Fruit fly (Drosophila melanogaster) whole organism: ENCODE data around the gene CG17734.
A peak's percentile ranks its signal among the peaks of the same experiment; 100 is the strongest.

Experiments
- CG8478 ChIP-seq: fragments of >200 bp; optimal IDR thresholded peaks from 2 replicates; lab custom pipeline; 2018; ENCODE audit warnings: inconsistent platforms
- Dll ChIP-seq: fragments of >200 bp; optimal IDR thresholded peaks from 2 replicates; lab custom pipeline; 2017
- EcR ChIP-seq, 2 experiments: fragments of >200 bp; optimal IDR thresholded peaks; 2 replicates each; lab custom pipeline; 2017; ENCODE audit warnings: missing biosample characterization in 2 of 2, missing genetic modification characterization in 2 of 2, missing genetic modification reagents in 2 of 2
- pan ChIP-seq: fragments of >200 bp; optimal IDR thresholded peaks from 2 replicates; lab custom pipeline; 2017
- psq ChIP-seq: fragments of >200 bp; optimal IDR thresholded peaks from 2 replicates; lab custom pipeline; 2017
- usp ChIP-seq: fragments of >200 bp; optimal IDR thresholded peaks from 2 replicates; lab custom pipeline; 2017; ENCODE audit warnings: missing biosample characterization, missing genetic modification characterization, mixed read lengths

CG17734 gene

DNA sequence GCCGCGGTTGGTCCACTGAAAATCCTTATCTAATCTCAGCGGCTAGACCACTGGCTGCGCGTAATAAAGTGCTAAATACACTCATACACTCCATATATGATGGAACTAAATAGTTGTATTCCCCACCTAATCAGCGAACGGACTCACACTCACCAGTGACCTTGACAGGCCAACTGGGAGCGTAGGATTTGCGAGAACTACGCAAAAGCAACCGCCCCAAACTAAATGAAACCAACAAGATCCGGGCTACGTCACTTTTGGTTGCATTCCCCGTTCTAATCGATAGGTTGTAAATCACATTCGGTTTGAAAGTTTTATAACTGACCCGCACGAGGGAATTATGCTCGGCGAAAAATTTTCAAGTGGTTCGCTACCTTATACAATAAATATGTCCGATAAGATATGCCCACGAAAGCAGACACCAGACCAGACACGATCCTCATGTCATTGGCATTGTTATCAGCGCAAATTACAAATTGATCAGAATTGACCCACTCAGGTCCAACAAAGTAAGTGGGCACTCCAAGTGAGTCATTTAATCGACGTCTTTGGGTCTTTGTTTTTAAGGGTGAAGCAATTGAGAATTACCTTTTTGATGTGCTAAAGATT is 44.5 kb downstream of the CG17734 start:
- TF ChIP-seq EcR (GFP tag; optimal IDR thresholded peaks at IDR 0.05; lab: Kevin White, UChicago) (no peak), psq (no peak)

dm6 chr3R:11198062-11198472 is 45.7 kb downstream of the CG17734 start:
- TF ChIP-seq usp (GFP tag; lab: Kevin White, UChicago), result no peak
- TF ChIP-seq EcR (GFP tag; optimal IDR thresholded peaks at IDR 0.05; lab: Kevin White, UChicago), result peak in 1 of 2 experiments; percentile 1

DNA sequence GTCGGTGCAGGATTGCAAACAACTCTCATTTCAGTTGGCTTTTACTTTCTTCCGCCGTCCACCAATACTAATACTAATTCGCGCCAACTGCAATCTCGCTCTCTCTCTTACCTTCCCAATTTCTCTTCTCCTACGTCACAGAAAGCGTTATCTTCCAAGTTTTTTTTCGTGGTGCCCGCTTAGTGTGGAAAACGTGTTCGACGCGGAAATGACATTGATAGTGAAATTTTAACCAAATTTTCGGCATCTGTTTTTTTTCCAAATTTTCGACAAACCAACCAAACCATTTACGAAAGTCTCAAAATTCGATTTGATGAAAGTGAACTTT is 46.4 kb downstream of the CG17734 start, which contains the start of gene cu:
Gene cu, plus strand, starts transcription at position 204 of the 328 bp plus-strand sequence.
- TF ChIP-seq usp (GFP tag; lab: Kevin White, UChicago) (no peak), Dll (lab: Kevin White, UChicago) (no peak), CG8478 (lab: Kevin White, UChicago) (no peak), psq (no peak), pan (no peak), EcR (GFP tag; optimal IDR thresholded peaks at IDR 0.05; lab: Kevin White, UChicago) (no peak)

DNA sequence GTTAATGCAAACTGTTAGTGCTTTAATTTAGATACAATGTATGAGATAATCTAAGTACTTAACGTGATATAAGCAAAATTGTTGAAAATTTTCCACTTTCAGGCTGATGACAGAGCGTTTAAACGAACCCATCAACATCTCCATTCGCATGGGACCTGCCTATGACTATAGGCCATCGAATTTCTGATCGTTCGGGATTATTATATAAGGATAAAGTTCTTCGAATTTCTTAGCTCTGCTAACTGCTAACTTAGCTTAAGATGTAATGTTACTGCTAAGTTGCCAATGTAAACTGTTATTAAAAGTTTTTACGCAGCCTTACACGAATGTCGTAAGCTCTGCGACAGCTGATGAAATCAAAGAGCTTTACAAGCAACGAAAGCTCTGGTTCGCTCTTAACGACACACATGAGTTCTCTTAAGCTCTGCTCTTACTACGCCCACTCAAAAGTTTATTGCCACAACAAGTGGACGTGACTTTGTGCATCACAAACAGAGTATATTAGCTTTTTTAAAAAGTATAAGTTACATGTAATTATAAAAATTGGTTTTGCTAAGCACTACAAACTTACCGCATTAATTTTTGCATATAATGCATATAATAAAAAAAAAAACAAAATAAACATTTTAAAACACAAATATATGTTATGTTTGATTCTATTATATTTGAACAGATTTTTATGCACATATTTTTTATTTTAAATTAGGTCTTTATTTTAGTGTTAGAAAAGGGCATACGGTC is 47.0 kb downstream of the CG17734 start:
- TF ChIP-seq Dll (lab: Kevin White, UChicago) (no peak), psq (no peak), usp (GFP tag; lab: Kevin White, UChicago) (no peak), EcR (GFP tag; optimal IDR thresholded peaks at IDR 0.05; lab: Kevin White, UChicago) (no peak), pan (no peak), CG8478 (lab: Kevin White, UChicago) (no peak)

DNA sequence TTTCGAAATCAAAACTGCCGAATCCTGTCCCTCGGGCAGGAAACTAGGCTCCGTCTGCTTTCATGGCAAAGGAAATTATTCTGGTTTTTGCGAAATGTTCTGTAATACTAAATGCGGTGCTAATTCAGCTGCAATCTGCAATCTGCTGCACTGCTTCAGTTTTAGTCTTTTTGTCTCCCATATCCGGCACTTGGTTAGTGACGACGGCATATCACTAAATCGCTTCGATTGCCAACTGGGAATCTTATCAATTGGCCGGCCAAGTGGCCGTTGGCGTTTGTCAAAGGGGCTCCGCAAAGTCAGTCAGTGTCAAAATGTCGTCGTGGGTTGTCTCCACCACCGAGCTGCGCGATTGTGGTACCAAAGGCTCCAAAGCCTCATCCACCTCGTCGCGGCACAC is 48.0 kb downstream of the CG17734 start, which contains the start of gene CG18577:
Gene CG18577, plus strand, starts transcription at position 301 of the 400 bp plus-strand sequence.
- TF ChIP-seq psq (no peak), EcR (GFP tag; optimal IDR thresholded peaks at IDR 0.05; lab: Kevin White, UChicago) (no peak), pan (no peak), Dll (lab: Kevin White, UChicago) (no peak), CG8478 (lab: Kevin White, UChicago) (no peak), usp (GFP tag; lab: Kevin White, UChicago) (no peak)
